Fruit fly (Drosophila melanogaster): ENCODE measurements around the gene Vps16B.

Vps16B gene

DNA sequence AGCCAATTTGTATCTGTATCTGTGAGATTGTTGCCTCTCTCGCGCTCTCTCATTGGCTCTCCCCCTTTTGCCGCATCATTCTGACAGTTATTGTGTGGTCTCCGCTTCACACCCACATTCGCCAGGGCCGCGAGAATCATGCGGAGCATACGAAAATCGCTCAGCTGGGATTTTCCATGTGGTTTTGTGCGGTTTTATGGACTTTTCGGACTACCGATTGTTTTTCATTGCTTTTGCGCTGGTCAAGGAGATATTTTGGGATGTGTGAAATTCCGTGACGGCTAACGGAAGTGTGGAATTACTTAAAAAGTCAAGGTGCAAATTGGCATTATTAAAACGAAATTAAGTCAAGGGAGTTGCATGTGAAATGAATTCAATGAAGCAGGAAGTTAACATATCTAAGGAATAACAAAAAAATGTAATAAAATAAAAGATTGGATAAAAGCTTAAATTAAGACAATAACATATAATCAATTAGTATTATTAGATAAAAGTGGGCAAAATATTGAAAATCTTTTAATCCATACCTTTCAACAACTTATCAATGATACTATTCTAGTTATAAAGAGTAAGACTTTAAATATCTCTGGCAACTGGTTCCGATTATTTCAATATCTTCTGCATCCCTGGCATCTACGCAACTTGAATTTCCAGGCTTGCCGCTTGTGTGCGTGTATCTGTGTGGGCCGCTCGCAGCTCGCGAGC, 44.0 kb downstream of the Vps16B start (continued):
- TF ChIP-seq CG7928 (GFP tag; optimal IDR thresholded peaks at IDR 0.05) (peak; percentile 89), hb (GFP tag; IDR thresholded peaks at IDR 0.05; ENCODE audit: partially characterized antibody) (no peak), tgo (GFP tag; IDR thresholded peaks at IDR 0.05) (no peak), CG1602 (GFP tag; optimal IDR thresholded peaks at IDR 0.05) (peak; percentile 21), CG4854 (GFP tag; optimal IDR thresholded peaks at IDR 0.05) (no peak), Oaz (GFP tag; IDR thresholded peaks at IDR 0.05) (no peak), Side (GFP tag; optimal IDR thresholded peaks at IDR 0.05) (no peak), dati (GFP tag; IDR thresholded peaks at IDR 0.05) (no peak), slou (GFP tag; optimal IDR thresholded peaks at IDR 0.05) (no peak), CG10431 (GFP tag; optimal IDR thresholded peaks at IDR 0.05) (no peak), pnt (GFP tag; optimal IDR thresholded peaks at IDR 0.05) (no peak), CG15601 (tag; optimal IDR thresholded peaks at IDR 0.05) (no peak), cas (GFP tag; IDR thresholded peaks at IDR 0.05) (no peak), run (tag; optimal IDR thresholded peaks at IDR 0.05) (no peak), psq (GFP tag; optimal IDR thresholded peaks at IDR 0.05) (peak; percentile 89), CG1024 (GFP tag; IDR thresholded peaks at IDR 0.05) (no peak), Gug (GFP tag; IDR thresholded peaks at IDR 0.05) (peak; percentile 42; the same call in 3 of the 4 replicates), CG17829 (tag; optimal IDR thresholded peaks at IDR 0.05) (no peak), onecut (GFP tag; IDR thresholded peaks at IDR 0.05) (no peak), h (optimal IDR thresholded peaks at IDR 0.05) (no peak), unpg (GFP tag; optimal IDR thresholded peaks at IDR 0.05) (no peak), CG42726 (GFP tag; IDR thresholded peaks at IDR 0.05; ENCODE audit: partially characterized antibody) (no peak), BtbVII (GFP tag; optimal IDR thresholded peaks at IDR 0.05) (no peak), MTF-1 (GFP tag; optimal IDR thresholded peaks at IDR 0.05; ENCODE audit: borderline replicate concordance) (no peak), CG31388 (GFP tag; optimal IDR thresholded peaks at IDR 0.05) (no peak), CG10366 (GFP tag; IDR thresholded peaks at IDR 0.05) (peak; percentile 25; the same call in 1 of the 2 replicates), CG4282 (GFP tag; optimal IDR thresholded peaks at IDR 0.05) (no peak), fru (optimal IDR thresholded peaks at IDR 0.05) (no peak), CG4617 (GFP tag; optimal IDR thresholded peaks at IDR 0.05; ENCODE audit: borderline replicate concordance) (no peak), bsh (GFP tag; optimal IDR thresholded peaks at IDR 0.05) (no peak), Atf3 (GFP tag; optimal IDR thresholded peaks at IDR 0.05) (no peak), Myb (GFP tag; optimal IDR thresholded peaks at IDR 0.05) (no peak), Hr39 (optimal IDR thresholded peaks at IDR 0.05) (no peak), HLH4C (GFP tag; IDR thresholded peaks at IDR 0.05; ENCODE audit: partially characterized antibody) (no peak; the same call in 2 of the 3 replicates), fd96Cb (tag; optimal IDR thresholded peaks at IDR 0.05) (no peak), mirr (GFP tag; optimal IDR thresholded peaks at IDR 0.05) (no peak), CG30403 (GFP tag; optimal IDR thresholded peaks at IDR 0.05) (peak; percentile 64), croc (GFP tag; conservative IDR thresholded peaks at IDR 0.05) (no peak; the same call in 2 of the 3 replicates), CG13123 (GFP tag; optimal IDR thresholded peaks at IDR 0.05) (no peak), CG6254 (GFP tag; optimal IDR thresholded peaks at IDR 0.05) (no peak), kah (GFP tag; optimal IDR thresholded peaks at IDR 0.05) (no peak), CG15696 (tag; optimal IDR thresholded peaks at IDR 0.05) (peak; percentile 31), klu (GFP tag; IDR thresholded peaks at IDR 0.05) (no peak), emc (GFP tag; optimal IDR thresholded peaks at IDR 0.05) (no peak), Adf1 (GFP tag; IDR thresholded peaks at IDR 0.05) (no peak), Neu2 (GFP tag; optimal IDR thresholded peaks at IDR 0.05; ENCODE audit: borderline replicate concordance) (no peak), Eip74EF (GFP tag; optimal IDR thresholded peaks at IDR 0.05) (no peak), bowl (GFP tag; IDR thresholded peaks at IDR 0.05) (no peak), CG9876 (GFP tag; optimal IDR thresholded peaks at IDR 0.05) (no peak), CG10959 (GFP tag; IDR thresholded peaks at IDR 0.05) (no peak), tin (GFP tag; optimal IDR thresholded peaks at IDR 0.05) (peak; percentile 23)

All from whole organism, embryonic.